Worm (Caenorhabditis elegans): Measurements from ENCODE around the gene F22F7.7.

DNA sequence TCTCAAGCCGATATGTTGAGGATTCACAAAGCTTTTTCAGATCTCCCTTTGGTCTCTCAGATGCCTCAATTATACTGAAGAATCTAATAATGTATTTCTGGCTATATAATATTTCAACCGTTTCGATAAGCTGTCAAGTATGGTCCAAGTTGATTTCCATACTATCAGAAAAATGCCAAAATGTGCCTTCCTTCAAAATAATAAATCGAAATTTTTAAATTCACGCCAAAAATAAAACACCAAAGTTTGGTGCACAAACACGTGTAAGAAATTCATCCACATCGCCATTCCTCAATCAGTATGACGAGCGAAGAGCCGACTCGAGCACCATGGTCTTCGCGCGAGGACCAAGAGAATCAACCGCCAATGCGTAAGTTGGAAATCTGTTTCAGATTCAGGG, 20.3 kb downstream of the F22F7.7 start, which contains the start of gene F22F7.11:
- TF ChIP-seq bed-1 (GFP tag; IDR thresholded peaks at IDR 0.05) (no peak), lin-40 (tag; optimal IDR thresholded peaks at IDR 0.05) (no peak), lir-1 (GFP tag; conservative IDR thresholded peaks at IDR 0.05) (no peak), C06A6.2 (GFP tag; conservative IDR thresholded peaks at IDR 0.05) (no peak), dpl-1 (GFP tag; optimal IDR thresholded peaks at IDR 0.05) (no peak), Y79H2A.3 (GFP tag; conservative IDR thresholded peaks at IDR 0.05) (no peak), F39B2.1 (GFP tag; IDR thresholded peaks at IDR 0.05) (no peak), efl-1 (GFP tag; optimal IDR thresholded peaks at IDR 0.05) (no peak), unc-62 (GFP tag; optimal IDR thresholded peaks at IDR 0.05) (no peak), snpc-4 (GFP tag; optimal IDR thresholded peaks at IDR 0.05) (no peak), snpc-4 (tag; optimal IDR thresholded peaks at IDR 0.05) (no peak), lag-1 (GFP tag; IDR thresholded peaks at IDR 0.05) (no peak)

Measured in whole organism, young adult.